Worm (Caenorhabditis elegans) whole organism, L2 larva: ENCODE measurements around the gene T19B10.5.

ENCODE experiments used
- F13H6.1 ChIP-seq: sonication (generic microtip); optimal IDR thresholded peaks from 2 replicates; lab custom pipeline; 2016; ENCODE audit warnings: missing genetic modification characterization, missing compliant biosample characterization
- gmeb-1 ChIP-seq: fragments of 150-350 bp; optimal IDR thresholded peaks from 2 replicates; lab custom pipeline; 2014; ENCODE audit warnings: missing biosample characterization, missing genetic modification characterization
- lin-39 ChIP-seq: fragments of 150-350 bp; optimal IDR thresholded peaks from 2 replicates; lab custom pipeline; 2014; ENCODE audit warnings: missing biosample characterization, missing genetic modification reagents, missing genetic modification characterization
- mab-5 ChIP-seq: fragments of 150-350 bp; optimal IDR thresholded peaks from 2 replicates; lab custom pipeline; 2014; ENCODE audit warnings: missing biosample characterization, missing genetic modification characterization
- nhr-25 ChIP-seq: fragments of 150-350 bp; sonication (generic microtip); optimal IDR thresholded peaks from 3 replicates; lab custom pipeline; 2014; ENCODE audit warnings: missing biosample characterization, missing genetic modification characterization
- sma-9 ChIP-seq, 2 experiments: fragments of 150-350 bp in 1 of 2; sonication (generic microtip) in 1 of 2; optimal IDR thresholded peaks; 2 replicates each; lab custom pipeline; 2014 to 2016; ENCODE audit warnings: missing genetic modification characterization in 2 of 2, mild to moderate bottlenecking in 1 of 2, missing biosample characterization in 1 of 2, missing compliant biosample characterization in 1 of 2, missing genetic modification reagents in 1 of 2, moderate library complexity in 1 of 2
- unc-62 ChIP-seq: fragments of 150-350 bp; optimal IDR thresholded peaks from 2 replicates; lab custom pipeline; 2014; ENCODE audit warnings: missing biosample characterization, missing genetic modification reagents, missing genetic modification characterization

DNA sequence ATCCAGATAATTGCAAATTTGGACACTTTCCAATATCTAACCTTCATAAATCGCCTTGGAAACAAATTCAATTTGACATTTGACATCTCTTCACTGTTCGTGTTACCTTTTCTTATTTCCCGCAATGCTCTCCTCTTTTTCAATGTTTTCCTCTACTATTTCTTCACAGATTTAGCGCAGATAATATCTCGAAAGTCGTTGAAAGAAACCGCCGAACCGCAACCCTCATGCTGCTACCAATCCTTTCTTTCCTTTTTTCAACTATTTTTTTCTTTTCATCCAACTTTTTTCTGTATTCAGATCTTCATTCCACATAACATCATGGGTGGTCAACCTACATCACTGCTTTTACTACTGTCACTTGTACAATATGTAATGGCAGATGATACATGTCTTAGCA, at the start of gene T19B10.5:
- TF ChIP-seq nhr-25 (no peak), mab-5 (no peak), unc-62 (GFP tag; lab: Kevin White, UChicago) (no peak), F13H6.1 (no peak), gmeb-1 (tag; lab: Kevin White, UChicago) (no peak), sma-9 (GFP tag; optimal IDR thresholded peaks at IDR 0.05; lab: Kevin White, UChicago) (no peak), sma-9 (tag; optimal IDR thresholded peaks at IDR 0.05; lab: Kevin White, UChicago) (no peak), lin-39 (tag; lab: Kevin White, UChicago) (no peak)
